Fruit fly (Drosophila melanogaster): ENCODE data around the gene amd.
A peak's percentile ranks its signal among the peaks of the same experiment; 100 is the strongest.

Gene amd

DNA sequence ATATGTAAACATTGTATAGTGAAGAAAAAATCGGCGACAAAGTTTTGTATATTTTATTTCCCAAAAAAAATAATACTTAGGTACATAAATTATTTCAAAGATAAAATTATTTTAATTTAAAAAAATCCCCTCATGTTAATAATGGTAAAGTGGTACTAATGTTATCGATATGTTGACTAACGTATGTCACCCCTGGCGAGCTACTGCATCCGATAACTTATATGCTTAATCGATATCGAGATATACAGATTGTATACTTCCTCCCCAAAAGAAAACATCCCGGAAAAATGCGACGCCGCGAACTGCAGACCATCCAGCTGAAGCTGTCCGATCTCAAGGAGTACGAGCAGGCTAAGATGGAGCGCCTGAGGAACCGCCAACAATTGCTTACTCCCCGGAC lies 45.2 kb upstream of the amd start, which contains the start of gene CG17343 (continued):
- TF ChIP-seq tna (GFP tag; IDR thresholded peaks at IDR 0.05; ENCODE audit: partially characterized antibody) (peak; percentile 98), Ravus (GFP tag; IDR thresholded peaks at IDR 0.05) (no peak), CG10959 (GFP tag; IDR thresholded peaks at IDR 0.05) (no peak), bab2 (GFP tag; optimal IDR thresholded peaks at IDR 0.05) (no peak), CG30020 (tag; optimal IDR thresholded peaks at IDR 0.05) (peak; percentile 5), CG6854 (GFP tag; optimal IDR thresholded peaks at IDR 0.05) (no peak), prd (optimal IDR thresholded peaks at IDR 0.05) (no peak), prd (GFP tag; IDR thresholded peaks at IDR 0.05) (no peak), CG2712 (tag; optimal IDR thresholded peaks at IDR 0.05) (peak; percentile 18), hth (optimal IDR thresholded peaks at IDR 0.05) (no peak), lab (GFP tag; optimal IDR thresholded peaks at IDR 0.05) (no peak), CG34224 (GFP tag; IDR thresholded peaks at IDR 0.05; ENCODE audit: partially characterized antibody) (peak; percentile 96), Ets65A (GFP tag) (no peak), MBD-R2 (GFP tag; IDR thresholded peaks at IDR 0.05) (peak; percentile 86), ERR (GFP tag; optimal IDR thresholded peaks at IDR 0.05) (no peak), CG16815 (GFP tag; optimal IDR thresholded peaks at IDR 0.05) (no peak), cg (GFP tag; optimal IDR thresholded peaks at IDR 0.05) (no peak), chif (GFP tag; optimal IDR thresholded peaks at IDR 0.05) (no peak), Hey (tag; optimal IDR thresholded peaks at IDR 0.05) (no peak), CG4854 (GFP tag; optimal IDR thresholded peaks at IDR 0.05) (no peak), CG10147 (GFP tag; optimal IDR thresholded peaks at IDR 0.05) (no peak), NC2β (GFP tag; optimal IDR thresholded peaks at IDR 0.05) (no peak), CG33557 (GFP tag; optimal IDR thresholded peaks at IDR 0.05) (no peak), Lim3 (GFP tag; IDR thresholded peaks at IDR 0.05) (no peak), CG7786 (GFP tag; optimal IDR thresholded peaks at IDR 0.05) (no peak), CrebB (tag; optimal IDR thresholded peaks at IDR 0.05) (no peak), CG6254 (GFP tag; optimal IDR thresholded peaks at IDR 0.05) (no peak), CG4617 (GFP tag; optimal IDR thresholded peaks at IDR 0.05; ENCODE audit: borderline replicate concordance) (peak; percentile 41), CG14860 (GFP tag; IDR thresholded peaks at IDR 0.05; ENCODE audit: partially characterized antibody) (peak; percentile 94), ewg (GFP tag; optimal IDR thresholded peaks at IDR 0.05) (no peak), stwl (tag; optimal IDR thresholded peaks at IDR 0.05) (peak; percentile 68), CG1024 (GFP tag; IDR thresholded peaks at IDR 0.05) (no peak), CG11085 (GFP tag; IDR thresholded peaks at IDR 0.05) (no peak), zen (tag; optimal IDR thresholded peaks at IDR 0.05) (no peak), Dip2 (GFP tag; IDR thresholded peaks at IDR 0.05) (no peak), CG7928 (GFP tag; optimal IDR thresholded peaks at IDR 0.05) (peak; percentile 81), CG8944 (GFP tag; optimal IDR thresholded peaks at IDR 0.05) (no peak), run (tag; optimal IDR thresholded peaks at IDR 0.05) (no peak), Doc2 (GFP tag; IDR thresholded peaks at IDR 0.05) (no peak), Sry-β (GFP tag; optimal IDR thresholded peaks at IDR 0.05) (no peak), HLH4C (GFP tag; IDR thresholded peaks at IDR 0.05; ENCODE audit: partially characterized antibody) (peak; percentile 99), row (GFP tag; IDR thresholded peaks at IDR 0.05) (peak; percentile 46; the same call in 2 of the 3 replicates), tup (GFP tag; optimal IDR thresholded peaks at IDR 0.05) (no peak), CG7745 (tag; optimal IDR thresholded peaks at IDR 0.05) (no peak), CG12236 (GFP tag; optimal IDR thresholded peaks at IDR 0.05) (no peak), sens (GFP tag) (peak; percentile 6), CG17912 (GFP tag; optimal IDR thresholded peaks at IDR 0.05) (no peak), CG12659 (GFP tag; optimal IDR thresholded peaks at IDR 0.05) (peak; percentile 41), dan (GFP tag; IDR thresholded peaks at IDR 0.05) (no peak), pb (GFP tag; optimal IDR thresholded peaks at IDR 0.05) (no peak), Hr39 (optimal IDR thresholded peaks at IDR 0.05) (no peak), zfh1 (GFP tag; IDR thresholded peaks at IDR 0.05) (no peak), CG11398 (GFP tag; optimal IDR thresholded peaks at IDR 0.05) (no peak)
